Worm (Caenorhabditis elegans) whole organism, midembryonic: Measurements from ENCODE around the gene F41G3.10.

Experiments
- T22C8.4 ChIP-seq: fragments of 200-800 bp; sonication (Bioruptor generic); IDR thresholded peaks from 2 replicates; pipeline ENCODE4 v1.3.6; 2022; ENCODE audit warnings: missing genetic modification characterization, missing compliant biosample characterization
- cog-1 ChIP-seq: sonication (generic microtip); optimal IDR thresholded peaks from 2 replicates; lab custom pipeline; 2016; ENCODE audit warnings: missing genetic modification characterization, missing compliant biosample characterization
- flt-1 ChIP-seq: fragments of 200-800 bp; sonication (Bioruptor generic); IDR thresholded peaks from 2 replicates; pipeline ENCODE4 v1.3.6; 2022; ENCODE audit warnings: missing genetic modification characterization, missing compliant biosample characterization
- klf-2 ChIP-seq: fragments of 200-800 bp; sonication (Bioruptor generic); conservative IDR thresholded peaks from 2 replicates; pipeline ENCODE4 v1.3.6; 2022; ENCODE audit warnings: missing genetic modification reagents, missing genetic modification characterization, missing compliant biosample characterization
- med-1 ChIP-seq: sonication (generic microtip); optimal IDR thresholded peaks from 2 replicates; lab custom pipeline; 2017; ENCODE audit warnings: missing genetic modification characterization, mild to moderate bottlenecking, missing compliant biosample characterization, antibody characterized with exemption, missing genetic modification reagents; ENCODE audit not compliant: insufficient read depth
- ref-1 ChIP-seq: fragments of 200-800 bp; sonication (Bioruptor generic); conservative IDR thresholded peaks from 2 replicates; pipeline ENCODE4 v1.3.6; 2022; ENCODE audit warnings: missing genetic modification reagents, missing genetic modification characterization, missing compliant biosample characterization
- tab-1 ChIP-seq: fragments of 200-800 bp; sonication (Bioruptor generic); IDR thresholded peaks from 2 replicates; pipeline ENCODE4 v1.3.6; 2022; ENCODE audit warnings: missing genetic modification characterization, missing compliant biosample characterization
- ztf-23 ChIP-seq: fragments of 200-800 bp; sonication (Bioruptor generic); IDR thresholded peaks from 2 replicates; pipeline ENCODE4 v1.3.6; 2022; ENCODE audit warnings: missing genetic modification reagents, missing genetic modification characterization, missing compliant biosample characterization
- ztf-29 ChIP-seq: fragments of 200-800 bp; sonication (Bioruptor generic); IDR thresholded peaks from 2 replicates; pipeline ENCODE4 v1.3.6; 2022; ENCODE audit warnings: missing genetic modification reagents, missing genetic modification characterization, missing compliant biosample characterization

F41G3.10 gene

DNA sequence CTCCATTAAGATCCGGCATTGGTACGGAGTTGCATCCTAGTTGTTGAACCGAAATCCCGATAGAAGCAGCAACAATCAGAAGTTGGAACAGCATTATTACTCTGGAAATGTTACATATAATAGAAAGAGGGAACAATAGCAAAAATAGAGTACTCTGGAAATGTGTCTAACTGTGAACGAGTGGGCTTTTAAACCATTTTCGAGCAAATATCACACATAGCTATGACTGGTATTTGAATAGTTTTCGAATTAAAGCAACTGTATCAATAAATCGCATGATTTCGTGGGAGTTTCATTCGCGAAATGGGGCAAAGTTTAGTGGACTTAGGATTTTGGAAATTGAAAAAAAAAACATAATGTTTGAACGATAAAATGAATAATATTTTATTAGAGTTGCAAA lies at the start of gene F41G3.10:
Gene F41G3.10, minus strand, starts transcription at position 101 of the 400 bp plus-strand sequence.
- TF ChIP-seq T22C8.4 (GFP tag; lab: Robert Waterston, UW) (no peak), tab-1 (no peak), klf-2 (GFP tag; lab: Robert Waterston, UW) (no peak), ztf-29 (no peak), flt-1 (GFP tag; lab: Robert Waterston, UW) (no peak)

DNA sequence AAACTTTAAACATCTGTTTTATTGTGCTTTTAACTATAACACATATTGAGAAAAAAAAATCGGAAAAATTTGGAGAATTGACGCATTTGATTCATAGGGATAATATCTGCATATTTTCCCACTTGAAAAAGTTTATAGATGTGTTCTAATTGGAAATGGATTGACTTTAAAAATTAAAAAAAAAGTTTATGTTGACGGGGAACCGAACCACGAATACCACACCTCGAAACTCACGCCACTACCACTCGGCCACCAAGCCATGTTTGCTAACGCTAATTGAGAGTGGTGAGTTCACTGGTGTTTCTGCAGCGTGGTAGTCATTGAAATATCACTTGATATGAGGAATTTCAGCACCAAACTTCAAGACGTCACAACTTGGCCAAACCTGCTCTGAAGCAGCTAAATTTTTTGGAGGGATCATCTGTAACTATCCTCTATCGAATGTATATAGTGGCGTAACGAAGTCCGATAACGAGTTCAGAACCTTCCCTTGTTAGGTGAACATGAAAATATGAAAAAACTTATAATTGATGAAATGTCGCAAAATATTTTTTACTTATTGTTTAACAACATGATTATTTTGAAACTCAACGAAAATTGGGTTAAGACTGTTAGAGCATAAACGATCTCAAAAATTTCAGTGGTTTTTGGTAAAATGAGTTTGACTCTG lies 48.6 kb upstream of the F41G3.10 start:
- TF ChIP-seq flt-1 (GFP tag; lab: Robert Waterston, UW) = peak; percentile 42; the same call in 1 of the 2 replicates

DNA sequence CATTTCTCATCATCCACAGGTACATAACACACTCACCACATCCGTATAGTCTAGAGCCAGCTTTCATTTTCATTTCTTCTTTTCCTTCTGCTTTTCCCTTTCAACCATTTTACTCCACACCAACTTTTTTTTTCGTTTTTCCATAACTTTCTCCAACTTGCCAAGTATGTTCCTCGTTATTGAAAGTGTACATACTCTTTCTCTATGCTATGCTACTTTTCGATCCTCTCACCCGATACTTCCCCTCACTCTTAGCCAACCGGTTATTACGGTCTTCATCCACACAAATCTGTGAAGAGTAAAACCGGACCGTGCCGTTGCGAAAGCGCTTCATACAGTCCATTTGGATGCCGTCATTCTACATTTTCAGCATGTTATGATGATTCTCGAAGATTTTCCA lies 42.6 kb upstream of the F41G3.10 start, which contains the start of gene T13C2.2:
Gene T13C2.2, plus strand, starts transcription at position 301 of the 400 bp plus-strand sequence.
- TF ChIP-seq tab-1 (no peak), ref-1 (GFP tag; lab: Robert Waterston, UW) (no peak), T22C8.4 (GFP tag; lab: Robert Waterston, UW) (no peak), flt-1 (GFP tag; lab: Robert Waterston, UW) (no peak), klf-2 (GFP tag; lab: Robert Waterston, UW) (no peak), cog-1 (tag; lab: Kevin White, UChicago) (no peak), med-1 (GFP tag; lab: Kevin White, UChicago) (no peak), ztf-23 (GFP tag; lab: Robert Waterston, UW) (no peak), ztf-29 (no peak)

DNA sequence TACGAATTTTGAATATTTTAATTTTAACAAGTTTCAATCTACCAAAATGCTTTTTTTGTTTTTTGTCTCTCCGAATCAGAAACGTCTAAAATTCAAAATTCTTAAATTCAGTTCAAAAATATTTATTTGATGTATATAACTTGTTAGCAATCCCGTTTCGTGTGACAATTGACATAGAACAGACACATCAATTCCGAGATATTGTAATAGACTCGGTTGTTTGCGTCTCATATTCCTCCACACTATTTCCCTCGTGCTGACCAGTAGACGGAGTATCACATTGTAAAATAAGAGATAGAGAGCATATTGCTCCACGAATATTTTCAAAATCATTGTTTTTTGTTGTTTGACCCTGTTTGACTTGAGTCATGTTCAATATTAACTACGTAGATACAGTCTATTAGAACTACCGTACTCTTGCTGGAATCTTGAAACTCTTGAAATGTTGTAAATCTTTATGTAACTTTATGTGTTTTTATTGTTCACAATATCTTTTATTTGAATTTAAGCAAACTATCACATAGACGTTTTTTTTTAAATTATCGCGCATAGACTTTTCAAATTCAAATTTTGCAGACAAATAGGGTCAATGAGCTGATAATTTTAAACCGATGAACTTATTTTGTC lies 39.5 kb upstream of the F41G3.10 start, which contains the start of gene T13C2.3:
Gene T13C2.3, plus strand, starts transcription at position 577 of the 627 bp plus-strand sequence.
- TF ChIP-seq tab-1 = no peak
- TF ChIP-seq ztf-29 = no peak
- no peak for TF ChIP-seq ztf-23 (GFP tag; lab: Robert Waterston, UW)
- no peak for TF ChIP-seq ref-1 (GFP tag; lab: Robert Waterston, UW)
- TF ChIP-seq cog-1 (tag; lab: Kevin White, UChicago) = no peak
- no peak for TF ChIP-seq klf-2 (GFP tag; lab: Robert Waterston, UW)
- TF ChIP-seq med-1 (GFP tag; lab: Kevin White, UChicago) = no peak
- no peak for TF ChIP-seq flt-1 (GFP tag; lab: Robert Waterston, UW)
- no peak for TF ChIP-seq T22C8.4 (GFP tag; lab: Robert Waterston, UW)

DNA sequence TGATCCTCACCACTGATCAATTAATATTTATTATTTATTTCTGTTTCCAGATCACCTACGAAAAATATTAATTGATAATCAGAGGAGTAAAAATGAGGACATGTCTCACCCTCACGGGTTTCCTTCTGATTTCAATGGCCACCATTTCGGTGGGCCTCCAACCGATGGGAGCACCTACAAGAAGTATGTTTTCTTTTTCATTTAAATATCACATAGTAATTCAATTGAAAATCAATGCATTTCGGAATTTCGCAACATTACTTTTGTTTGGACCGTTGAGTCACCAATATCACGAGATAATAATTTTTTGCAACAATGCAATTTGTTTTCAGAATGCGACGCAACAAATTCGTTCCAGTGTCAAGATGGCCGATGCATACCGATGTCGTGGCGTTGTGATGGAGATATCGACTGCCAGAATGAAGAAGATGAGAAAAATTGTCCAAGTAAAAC lies 34.1 kb upstream of the F41G3.10 start, which contains the start of gene gldi-2:
Gene gldi-2, plus strand, starts transcription at position 51 of the 453 bp plus-strand sequence.
- TF ChIP-seq T22C8.4 (GFP tag; lab: Robert Waterston, UW) (no peak), flt-1 (GFP tag; lab: Robert Waterston, UW) (no peak), ref-1 (GFP tag; lab: Robert Waterston, UW) (no peak), tab-1 (no peak), cog-1 (tag; lab: Kevin White, UChicago) (no peak), klf-2 (GFP tag; lab: Robert Waterston, UW) (no peak), med-1 (GFP tag; lab: Kevin White, UChicago) (no peak), ztf-29 (no peak), ztf-23 (GFP tag; lab: Robert Waterston, UW) (no peak)

DNA sequence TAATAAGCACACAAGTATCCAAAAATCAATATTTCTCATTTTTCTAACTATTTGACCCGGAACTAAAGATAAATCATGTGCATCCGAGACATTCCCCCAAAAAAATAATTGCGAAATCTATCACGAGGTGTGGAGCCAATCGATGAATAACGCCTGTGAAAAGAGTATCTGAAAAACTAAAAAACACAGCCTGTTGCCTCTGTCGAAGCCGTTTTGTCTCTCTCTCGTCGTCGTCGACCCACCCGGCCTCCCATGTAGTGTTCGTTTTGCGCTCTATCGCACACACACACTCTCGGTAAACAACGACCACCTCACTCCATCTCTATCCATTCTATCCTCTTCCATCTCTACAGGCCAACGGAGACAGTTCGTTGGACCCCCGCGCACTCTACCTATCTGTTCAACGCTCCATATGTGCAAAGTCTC lies 33.4 kb upstream of the F41G3.10 start:
- no peak for TF ChIP-seq tab-1
- no peak for TF ChIP-seq T22C8.4 (GFP tag; lab: Robert Waterston, UW)
- no peak for TF ChIP-seq ztf-23 (GFP tag; lab: Robert Waterston, UW)
- no peak for TF ChIP-seq cog-1 (tag; lab: Kevin White, UChicago)
- TF ChIP-seq ztf-29 = no peak
- TF ChIP-seq ref-1 (GFP tag; lab: Robert Waterston, UW) = no peak
- no peak for TF ChIP-seq med-1 (GFP tag; lab: Kevin White, UChicago)
- TF ChIP-seq flt-1 (GFP tag; lab: Robert Waterston, UW) = no peak
- TF ChIP-seq klf-2 (GFP tag; lab: Robert Waterston, UW) = no peak

DNA sequence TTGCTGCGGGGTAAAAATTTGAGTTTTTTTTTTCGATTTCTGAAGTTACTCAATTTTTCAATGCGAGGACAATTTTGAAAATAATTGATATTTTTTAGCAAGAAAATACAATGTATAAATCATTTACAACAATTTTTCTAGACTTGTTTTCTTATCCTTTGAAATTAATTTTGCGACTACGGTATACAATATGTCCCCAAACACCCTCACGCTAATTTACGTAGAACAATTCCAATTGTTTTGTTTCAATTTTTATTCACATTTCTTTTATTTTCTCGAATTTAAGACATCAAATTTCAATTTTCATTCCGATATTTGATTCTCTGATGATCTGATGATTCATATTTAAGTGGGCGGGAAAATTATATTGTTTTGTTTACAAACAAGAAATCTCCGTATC lies 32.7 kb upstream of the F41G3.10 start:
- TF ChIP-seq T22C8.4 (GFP tag; lab: Robert Waterston, UW) (no peak), ztf-29 (no peak), klf-2 (GFP tag; lab: Robert Waterston, UW) (no peak), ref-1 (GFP tag; lab: Robert Waterston, UW) (no peak)

DNA sequence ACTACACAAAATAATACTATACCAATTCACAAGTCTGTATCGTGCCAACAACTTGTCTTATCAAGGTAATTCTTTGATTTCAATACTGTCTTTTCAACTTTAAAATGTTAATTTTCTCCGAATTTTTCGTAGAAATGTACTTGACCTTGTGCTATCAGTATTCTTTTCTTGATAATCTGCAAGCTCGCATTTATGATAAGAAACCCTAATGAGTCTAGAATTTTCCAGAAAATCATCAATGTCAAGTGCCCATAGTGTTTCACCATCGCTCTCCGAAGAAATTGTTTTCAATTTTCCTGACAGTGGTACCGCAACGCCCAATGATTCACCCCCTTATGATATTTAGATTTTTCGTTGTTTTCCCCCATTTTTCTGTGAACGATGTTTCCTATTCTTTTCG lies 31.9 kb upstream of the F41G3.10 start:
- TF ChIP-seq klf-2 (GFP tag; lab: Robert Waterston, UW) = no peak
- no peak for TF ChIP-seq med-1 (GFP tag; lab: Kevin White, UChicago)
- TF ChIP-seq flt-1 (GFP tag; lab: Robert Waterston, UW) = no peak
- TF ChIP-seq T22C8.4 (GFP tag; lab: Robert Waterston, UW) = no peak
- TF ChIP-seq ref-1 (GFP tag; lab: Robert Waterston, UW) = no peak
- TF ChIP-seq ztf-29 = no peak
- no peak for TF ChIP-seq cog-1 (tag; lab: Kevin White, UChicago)
- TF ChIP-seq ztf-23 (GFP tag; lab: Robert Waterston, UW) = no peak
- TF ChIP-seq tab-1 = no peak

DNA sequence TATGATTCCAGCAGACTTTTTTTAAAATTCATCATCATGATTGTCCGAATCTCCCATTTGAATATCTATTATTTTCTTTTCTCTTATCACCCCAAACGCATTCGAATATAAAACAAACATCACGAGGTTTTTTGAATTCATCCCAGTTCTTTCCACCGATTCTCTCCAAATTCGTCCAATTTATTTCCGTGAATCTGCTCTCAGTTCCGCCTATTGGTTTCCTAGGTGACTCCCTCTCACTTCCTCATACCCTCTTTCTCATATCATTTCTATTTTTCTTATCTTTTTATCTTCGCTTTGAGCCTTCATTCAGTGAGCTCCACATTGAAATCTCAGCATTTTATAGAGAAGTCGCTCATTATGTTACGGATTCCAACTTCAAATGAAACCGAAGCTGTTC lies 29.8 kb upstream of the F41G3.10 start, which contains the start of gene T13C2.7:
Gene T13C2.7, plus strand, starts transcription at position 301 of the 400 bp plus-strand sequence.
- no peak for TF ChIP-seq med-1 (GFP tag; lab: Kevin White, UChicago)
- TF ChIP-seq cog-1 (tag; lab: Kevin White, UChicago) = no peak
- no peak for TF ChIP-seq klf-2 (GFP tag; lab: Robert Waterston, UW)
- no peak for TF ChIP-seq ref-1 (GFP tag; lab: Robert Waterston, UW)
- no peak for TF ChIP-seq tab-1
- no peak for TF ChIP-seq ztf-29
- no peak for TF ChIP-seq T22C8.4 (GFP tag; lab: Robert Waterston, UW)
- no peak for TF ChIP-seq flt-1 (GFP tag; lab: Robert Waterston, UW)
- no peak for TF ChIP-seq ztf-23 (GFP tag; lab: Robert Waterston, UW)
